Worm (Caenorhabditis elegans) whole organism, L3 larva: Measurements from ENCODE around the gene bbs-2.

Experiments
- ZK546.5 ChIP-seq: sonication (generic microtip); optimal IDR thresholded peaks from 2 replicates; lab custom pipeline; 2017; ENCODE audit warnings: missing biosample characterization, missing genetic modification characterization
- egl-5 ChIP-seq: fragments of 150-350 bp; optimal IDR thresholded peaks from 2 replicates; lab custom pipeline; 2017; ENCODE audit warnings: missing biosample characterization, missing genetic modification reagents, missing genetic modification characterization, inconsistent platforms
- elt-2 ChIP-seq: sonication (generic microtip); optimal IDR thresholded peaks from 2 replicates; lab custom pipeline; 2016; ENCODE audit warnings: missing genetic modification reagents, mild to moderate bottlenecking, missing genetic modification characterization, missing compliant biosample characterization
- elt-3 ChIP-seq, 3 experiments: fragments of 150-350 bp in 1 of 3; sonication (generic microtip) in 2 of 3; optimal IDR thresholded peaks; 2 replicates in 2 of 3; 4 replicates in 1 of 3; lab custom pipeline; 2014 to 2017; ENCODE audit warnings: missing biosample characterization in 3 of 3, missing genetic modification characterization in 3 of 3
- lsy-12 ChIP-seq: sonication (generic microtip); optimal IDR thresholded peaks from 2 replicates; lab custom pipeline; 2016; ENCODE audit warnings: mild to moderate bottlenecking, missing genetic modification characterization, missing compliant biosample characterization
- nhr-12 ChIP-seq: fragments of 150-350 bp; optimal IDR thresholded peaks from 2 replicates; lab custom pipeline; 2014; ENCODE audit warnings: missing biosample characterization, missing genetic modification characterization
- nhr-23 ChIP-seq: fragments of 150-350 bp; optimal IDR thresholded peaks from 2 replicates; lab custom pipeline; 2014; ENCODE audit warnings: missing biosample characterization, missing genetic modification reagents, missing genetic modification characterization
- nhr-25 ChIP-seq: sonication (generic microtip); optimal IDR thresholded peaks from 2 replicates; lab custom pipeline; 2017; ENCODE audit warnings: missing biosample characterization, missing genetic modification characterization
- pha-4 ChIP-seq: fragments of 150-350 bp; optimal IDR thresholded peaks from 2 replicates; lab custom pipeline; 2014; ENCODE audit warnings: missing biosample characterization, missing genetic modification reagents, missing genetic modification characterization
- snpc-4 ChIP-seq: fragments of 150-350 bp; optimal IDR thresholded peaks from 2 replicates; lab custom pipeline; 2014; ENCODE audit warnings: missing biosample characterization, missing genetic modification characterization

Gene bbs-2

DNA sequence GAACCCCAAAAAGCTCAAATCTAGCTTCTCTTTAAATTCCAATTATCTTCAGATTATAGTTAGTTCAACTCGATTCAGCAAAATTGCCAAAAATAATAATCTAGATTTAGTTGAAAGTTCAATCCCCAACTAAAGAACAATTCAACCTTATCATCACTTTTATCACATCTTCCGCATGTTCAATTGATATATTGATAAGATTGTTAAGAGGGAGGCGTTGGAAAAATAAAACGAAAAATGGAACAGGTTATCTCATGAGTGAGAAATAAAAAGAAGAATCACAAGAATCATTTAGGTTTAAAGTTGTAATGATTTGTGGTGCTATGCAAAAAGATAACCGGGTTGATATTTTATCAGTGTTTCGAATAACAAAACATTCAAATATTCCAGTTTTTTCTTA, 51.9 kb downstream of the bbs-2 start:
- TF ChIP-seq nhr-23 (tag; lab: Kevin White, UChicago): peak; percentile 64
- peak; percentile 79 to 98 (median 92) for TF ChIP-seq elt-3 (tag; optimal IDR thresholded peaks at IDR 0.05; lab: Kevin White, UChicago)
- peak; percentile 23 for TF ChIP-seq nhr-25 (tag; lab: Kevin White, UChicago)
- no peak for TF ChIP-seq lsy-12 (tag; lab: Kevin White, UChicago)
- peak; percentile 40 for TF ChIP-seq elt-2
- no peak for TF ChIP-seq pha-4
- TF ChIP-seq ZK546.5: no peak

DNA sequence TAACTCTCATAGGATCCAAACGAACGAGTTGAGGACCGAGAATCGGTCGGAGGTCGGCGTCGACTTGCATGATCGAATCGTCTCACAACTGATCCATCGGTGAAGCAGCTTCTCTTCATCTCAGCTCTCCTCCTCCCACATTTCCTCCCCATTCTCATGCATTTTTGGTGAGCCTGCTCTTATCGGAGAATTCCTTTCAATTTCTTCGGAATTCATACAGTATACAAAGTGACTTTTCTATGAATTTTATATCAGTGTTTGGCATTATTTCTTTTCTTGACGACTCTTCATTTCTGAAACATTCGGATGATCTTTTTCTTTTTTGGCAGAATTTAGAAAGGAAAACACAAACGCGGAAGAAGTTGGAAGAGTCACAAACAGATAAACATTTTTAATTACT, 53.2 kb downstream of the bbs-2 start, which contains the start of gene mec-17:
Gene mec-17, minus strand, starts transcription at position 101 of the 400 bp plus-strand sequence.
- TF ChIP-seq nhr-23 (tag; lab: Kevin White, UChicago) (no peak), pha-4 (no peak), snpc-4 (tag; lab: Kevin White, UChicago) (no peak), nhr-12 (tag; lab: Kevin White, UChicago) (no peak), egl-5 (tag; lab: Kevin White, UChicago) (no peak)
